Worm (Caenorhabditis elegans) whole organism, L3 larva: Measurements from ENCODE around the gene srb-3.

ENCODE experiments used
- nhr-237 ChIP-seq: fragments of 150-350 bp; optimal IDR thresholded peaks from 2 replicates; lab custom pipeline; 2014; ENCODE audit warnings: missing biosample characterization, missing genetic modification characterization
- nhr-25 ChIP-seq: sonication (generic microtip); optimal IDR thresholded peaks from 2 replicates; lab custom pipeline; 2017; ENCODE audit warnings: missing biosample characterization, missing genetic modification characterization

DNA sequence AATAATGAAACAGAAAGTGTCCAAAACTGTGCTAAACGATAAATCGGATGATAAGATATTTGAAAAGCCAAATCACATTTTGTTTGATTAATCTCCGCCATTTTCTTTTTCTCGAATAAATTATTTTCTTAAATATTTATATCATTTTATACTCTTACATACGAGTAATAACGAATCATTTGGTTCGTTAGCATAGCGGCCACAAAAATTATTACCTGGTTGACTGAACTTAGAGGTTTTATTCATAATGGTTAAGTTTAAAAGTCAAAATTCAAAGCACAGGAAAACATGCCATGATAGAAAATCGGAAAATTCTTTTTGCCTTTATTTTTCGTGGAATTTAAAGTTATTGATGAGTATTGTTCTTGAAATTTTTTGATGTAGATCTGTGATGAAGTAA, 3.4 kb downstream of the srb-3 start, which contains the start of gene srb-5:
- no peak for TF ChIP-seq nhr-25 (tag; lab: Kevin White, UChicago)
- TF ChIP-seq nhr-237 (tag; lab: Kevin White, UChicago) = no peak
